Worm (Caenorhabditis elegans) whole organism, young adult: ENCODE results near the gene mapk-15.

Experiments
- B0019.2 ChIP-seq: fragments of 200-800 bp; sonication (Bioruptor generic); conservative IDR thresholded peaks from 2 replicates; pipeline ENCODE4 v1.3.6; 2022; ENCODE audit warnings: missing genetic modification reagents, missing genetic modification characterization, missing compliant biosample characterization
- D2030.7 ChIP-seq: fragments of 200-800 bp; sonication (Bioruptor generic); IDR thresholded peaks from 2 replicates; pipeline ENCODE4 v1.3.6; 2022; ENCODE audit warnings: missing genetic modification reagents, missing genetic modification characterization, missing compliant biosample characterization
- F10E7.11 ChIP-seq: sonication (generic microtip); optimal IDR thresholded peaks from 2 replicates; lab custom pipeline; 2017; ENCODE audit warnings: mild to moderate bottlenecking, missing genetic modification characterization, moderate library complexity, missing compliant biosample characterization
- F23B12.7 ChIP-seq: sonication (generic microtip); optimal IDR thresholded peaks from 2 replicates; lab custom pipeline; 2017; ENCODE audit warnings: missing genetic modification characterization, mild to moderate bottlenecking, missing compliant biosample characterization, antibody characterized with exemption, moderate library complexity; ENCODE audit not compliant: insufficient read depth
- F39B2.1 ChIP-seq: fragments of 200-800 bp; sonication (Bioruptor generic); IDR thresholded peaks from 2 replicates; pipeline ENCODE4 v1.3.6; 2022; ENCODE audit warnings: missing genetic modification reagents, missing genetic modification characterization, missing compliant biosample characterization
- F57A8.1 ChIP-seq: fragments of 200-800 bp; sonication (Bioruptor generic); optimal IDR thresholded peaks from 2 replicates; lab custom pipeline; 2018; ENCODE audit warnings: mild to moderate bottlenecking, missing genetic modification characterization, moderate library complexity, missing compliant biosample characterization
- Y53G8AR.9 ChIP-seq: fragments of 200-800 bp; sonication (Bioruptor generic); conservative IDR thresholded peaks from 2 replicates; pipeline ENCODE4 v1.3.6; 2022; ENCODE audit warnings: missing genetic modification reagents, missing genetic modification characterization, missing compliant biosample characterization
- Y67H2A.10 ChIP-seq: fragments of 200-800 bp; sonication (Bioruptor generic); conservative IDR thresholded peaks from 2 replicates; pipeline ENCODE4 v1.3.6; 2022; ENCODE audit warnings: missing genetic modification reagents, missing genetic modification characterization, missing compliant biosample characterization
- ZK185.1 ChIP-seq: sonication (generic microtip); optimal IDR thresholded peaks from 2 replicates; lab custom pipeline; 2016; ENCODE audit warnings: mild to moderate bottlenecking, missing genetic modification characterization, missing compliant biosample characterization; ENCODE audit not compliant: poor library complexity, severe bottlenecking
- akir-1 ChIP-seq: fragments of 200-800 bp; sonication (Bioruptor generic); optimal IDR thresholded peaks from 2 replicates; lab custom pipeline; 2018; ENCODE audit warnings: mild to moderate bottlenecking, missing genetic modification characterization, moderate library complexity, missing compliant biosample characterization
- atf-7 ChIP-seq: sonication (generic microtip); optimal IDR thresholded peaks from 2 replicates; lab custom pipeline; 2017; ENCODE audit warnings: mild to moderate bottlenecking, missing genetic modification characterization, missing compliant biosample characterization
- bed-2 ChIP-seq: fragments of 200-800 bp; sonication (Bioruptor generic); IDR thresholded peaks from 2 replicates; pipeline ENCODE4 v1.3.6; 2022; ENCODE audit warnings: missing genetic modification reagents, missing genetic modification characterization, missing compliant biosample characterization
- ccch-3 ChIP-seq: fragments of 200-800 bp; sonication (Bioruptor generic); optimal IDR thresholded peaks from 2 replicates; lab custom pipeline; 2018; ENCODE audit warnings: mild to moderate bottlenecking, missing genetic modification characterization, missing compliant biosample characterization
- cebp-2 ChIP-seq: fragments of 200-800 bp; sonication (Bioruptor generic); IDR thresholded peaks from 2 replicates; pipeline ENCODE4 v1.3.6; 2022; ENCODE audit warnings: missing genetic modification characterization, missing compliant biosample characterization
- ceh-27 ChIP-seq: fragments of 200-800 bp; sonication (Bioruptor generic); optimal IDR thresholded peaks from 2 replicates; lab custom pipeline; 2018; ENCODE audit warnings: mild to moderate bottlenecking, missing genetic modification characterization, moderate library complexity, missing compliant biosample characterization
- ceh-58 ChIP-seq: fragments of 200-800 bp; sonication (Bioruptor generic); IDR thresholded peaks from 2 replicates; pipeline ENCODE4 v1.3.6; 2022; ENCODE audit warnings: missing genetic modification characterization, missing compliant biosample characterization
- ceh-79 ChIP-seq: sonication (generic microtip); optimal IDR thresholded peaks from 2 replicates; lab custom pipeline; 2017; ENCODE audit warnings: mild to moderate bottlenecking, missing genetic modification characterization, missing compliant biosample characterization
- ceh-91 ChIP-seq: fragments of 200-800 bp; sonication (Bioruptor generic); IDR thresholded peaks from 2 replicates; pipeline ENCODE4 v1.3.6; 2022; ENCODE audit warnings: missing genetic modification reagents, missing genetic modification characterization, missing compliant biosample characterization
- dpff-1 ChIP-seq: sonication (generic microtip); optimal IDR thresholded peaks from 2 replicates; lab custom pipeline; 2017; ENCODE audit warnings: mild to moderate bottlenecking, missing genetic modification characterization, missing compliant biosample characterization
- efl-1 ChIP-seq: fragments of 150-350 bp; optimal IDR thresholded peaks from 2 replicates; lab custom pipeline; 2014; ENCODE audit warnings: missing biosample characterization, missing genetic modification reagents, missing genetic modification characterization
- ekl-4 ChIP-seq: fragments of 200-800 bp; sonication (Bioruptor generic); IDR thresholded peaks from 2 replicates; pipeline ENCODE4 v1.3.6; 2022; ENCODE audit warnings: missing genetic modification reagents, missing genetic modification characterization, missing compliant biosample characterization
- hlh-12 ChIP-seq: sonication (generic microtip); optimal IDR thresholded peaks from 2 replicates; lab custom pipeline; 2016; ENCODE audit warnings: missing genetic modification characterization, missing compliant biosample characterization
- hmg-1.2 ChIP-seq: fragments of 200-800 bp; sonication (Bioruptor generic); IDR thresholded peaks from 2 replicates; pipeline ENCODE4 v1.3.6; 2022; ENCODE audit warnings: missing genetic modification reagents, missing genetic modification characterization, missing compliant biosample characterization
- hrde-1 ChIP-seq: sonication (generic microtip); optimal IDR thresholded peaks from 2 replicates; lab custom pipeline; 2016; ENCODE audit warnings: missing genetic modification characterization, mild to moderate bottlenecking, missing compliant biosample characterization, moderate library complexity, missing genotype, missing genetic modification reagents, borderline replicate concordance
- let-607 ChIP-seq, 2 experiments: fragments of 200-800 bp in 1 of 2; sonication (Bioruptor generic) in 1 of 2; sonication (generic microtip) in 1 of 2; optimal IDR thresholded peaks; 2 replicates each; lab custom pipeline; 2016 to 2018; ENCODE audit warnings: mild to moderate bottlenecking in 2 of 2, missing compliant biosample characterization in 2 of 2, missing genetic modification characterization in 2 of 2, moderate library complexity in 2 of 2, missing genotype in 1 of 2
- lin-54 ChIP-seq: fragments of 200-800 bp; sonication (Bioruptor generic); optimal IDR thresholded peaks from 2 replicates; lab custom pipeline; 2018; ENCODE audit warnings: mild to moderate bottlenecking, missing genetic modification characterization, missing compliant biosample characterization
- madf-10 ChIP-seq: sonication (generic microtip); optimal IDR thresholded peaks from 2 replicates; lab custom pipeline; 2016; ENCODE audit warnings: mild to moderate bottlenecking, missing genetic modification characterization, missing compliant biosample characterization
- madf-3 ChIP-seq: fragments of 200-800 bp; sonication (Bioruptor generic); IDR thresholded peaks from 2 replicates; pipeline ENCODE4 v1.3.6; 2022; ENCODE audit warnings: missing genetic modification reagents, missing genetic modification characterization, missing compliant biosample characterization
- madf-8 ChIP-seq: fragments of 200-800 bp; sonication (Bioruptor generic); conservative IDR thresholded peaks from 2 replicates; pipeline ENCODE4 v1.3.6; 2022; ENCODE audit warnings: missing genetic modification reagents, missing genetic modification characterization, missing compliant biosample characterization
- mes-4 ChIP-seq: sonication (generic microtip); optimal IDR thresholded peaks from 2 replicates; lab custom pipeline; 2016; ENCODE audit warnings: missing genotype, missing genetic modification characterization, missing compliant biosample characterization
- mxl-1 ChIP-seq: sonication (generic microtip); optimal IDR thresholded peaks from 2 replicates; lab custom pipeline; 2016; ENCODE audit warnings: missing genetic modification characterization, missing compliant biosample characterization
- nfya-1 ChIP-seq: sonication (generic microtip); optimal IDR thresholded peaks from 2 replicates; lab custom pipeline; 2017; ENCODE audit warnings: antibody characterized with exemption, missing compliant biosample characterization, missing genetic modification characterization, borderline replicate concordance; ENCODE audit not compliant: insufficient read depth
- nhr-80 ChIP-seq: sonication (generic microtip); optimal IDR thresholded peaks from 2 replicates; lab custom pipeline; 2016; ENCODE audit warnings: missing genetic modification characterization, missing compliant biosample characterization
- rec-8 ChIP-seq, 2 experiments: sonication (generic microtip); optimal IDR thresholded peaks; 2 replicates each; lab custom pipeline; 2016; ENCODE audit warnings: mild to moderate bottlenecking in 2 of 2, missing genetic modification characterization in 2 of 2, missing genetic modification reagents in 2 of 2, missing genotype in 2 of 2, missing biosample characterization in 1 of 2, missing compliant biosample characterization in 1 of 2, moderate library complexity in 1 of 2
- sea-2 ChIP-seq: fragments of 200-800 bp; sonication (Bioruptor generic); IDR thresholded peaks from 2 replicates; pipeline ENCODE4 v1.3.6; 2022; ENCODE audit warnings: missing genetic modification characterization, missing compliant biosample characterization
- snpc-1.1 ChIP-seq: sonication (generic microtip); optimal IDR thresholded peaks from 2 replicates; lab custom pipeline; 2017; ENCODE audit warnings: missing genetic modification characterization, mild to moderate bottlenecking, missing compliant biosample characterization, antibody characterized with exemption, moderate library complexity, missing genotype, missing genetic modification reagents; ENCODE audit not compliant: insufficient read depth
- sptf-2 ChIP-seq: fragments of 200-800 bp; sonication (Bioruptor generic); optimal IDR thresholded peaks from 2 replicates; lab custom pipeline; 2018; ENCODE audit warnings: mild to moderate bottlenecking, missing genetic modification characterization, missing compliant biosample characterization
- tbx-9 ChIP-seq: sonication (generic microtip); optimal IDR thresholded peaks from 2 replicates; lab custom pipeline; 2016; ENCODE audit warnings: borderline replicate concordance, missing genetic modification characterization, inconsistent platforms, missing compliant biosample characterization
- unc-62 ChIP-seq: fragments of 150-350 bp; optimal IDR thresholded peaks from 2 replicates; lab custom pipeline; 2014; ENCODE audit warnings: missing biosample characterization, missing genetic modification reagents, missing genetic modification characterization
- zfh-2 ChIP-seq: fragments of 200-800 bp; sonication (Bioruptor generic); conservative IDR thresholded peaks from 2 replicates; pipeline ENCODE4 v1.3.6; 2022; ENCODE audit warnings: missing genetic modification reagents, missing genetic modification characterization, missing compliant biosample characterization
- ztf-26 ChIP-seq: sonication (generic microtip); optimal IDR thresholded peaks from 2 replicates; lab custom pipeline; 2017; ENCODE audit warnings: missing genetic modification characterization, missing compliant biosample characterization

mapk-15 gene

ce11 chrIII:6102762-6103161 lies 35.1 kb downstream of the mapk-15 start, which contains the start of gene C05D10.4:
Gene C05D10.4 (minus strand): TSS chrIII:6102862.
- no peak for TF ChIP-seq ceh-58
- no peak for TF ChIP-seq dpff-1 (tag; lab: Kevin White, UChicago)
- TF ChIP-seq F39B2.1 (GFP tag; lab: Robert Waterston, UW): no peak
- no peak for TF ChIP-seq ceh-79
- no peak for TF ChIP-seq hlh-12
- no peak for TF ChIP-seq madf-10 (tag; lab: Kevin White, UChicago)
- TF ChIP-seq madf-8 (GFP tag; lab: Robert Waterston, UW): no peak
- no peak for TF ChIP-seq unc-62 (GFP tag; lab: Kevin White, UChicago)
- TF ChIP-seq ZK185.1 (tag; lab: Kevin White, UChicago): no peak
- TF ChIP-seq snpc-1.1 (tag; lab: Kevin White, UChicago): no peak
- no peak for TF ChIP-seq atf-7 (tag; lab: Kevin White, UChicago)
- no peak for TF ChIP-seq madf-3
- no peak for TF ChIP-seq lin-54 (GFP tag; lab: Kevin White, UChicago)
- TF ChIP-seq tbx-9: no peak
- TF ChIP-seq let-607 (tag; optimal IDR thresholded peaks at IDR 0.05; lab: Kevin White, UChicago): no peak

DNA sequence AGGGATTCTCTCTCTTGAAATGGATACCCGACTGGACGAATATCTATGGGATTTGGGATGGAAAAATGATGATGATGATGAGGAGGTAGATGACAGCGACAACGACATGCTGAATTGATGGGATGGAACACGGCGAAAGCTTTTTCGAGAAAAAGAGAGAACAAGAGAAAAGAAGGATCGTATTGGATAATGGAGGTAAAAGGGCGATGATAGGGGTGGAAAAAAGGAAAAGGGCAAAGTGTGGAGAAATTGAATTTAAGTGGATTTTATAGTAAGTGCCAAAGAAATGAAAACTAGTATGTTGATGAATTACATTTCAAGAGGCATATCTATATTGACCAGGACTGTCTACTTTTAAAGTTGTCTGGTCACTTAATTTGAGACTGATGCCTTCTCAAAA lies 38.2 kb downstream of the mapk-15 start:
- TF ChIP-seq F57A8.1 (GFP tag; lab: Kevin White, UChicago) (no peak), sptf-2 (GFP tag; lab: Kevin White, UChicago) (no peak), ztf-26 (tag; lab: Kevin White, UChicago) (no peak), D2030.7 (no peak), ceh-27 (GFP tag; lab: Kevin White, UChicago) (no peak), ceh-58 (no peak), nfya-1 (tag; lab: Kevin White, UChicago) (no peak), hrde-1 (tag; lab: Kevin White, UChicago) (no peak), rec-8 (tag; optimal IDR thresholded peaks at IDR 0.05; lab: Kevin White, UChicago) (no peak), efl-1 (no peak), sea-2 (no peak), mxl-1 (tag; lab: Kevin White, UChicago) (no peak), F23B12.7 (tag; lab: Kevin White, UChicago) (no peak), ccch-3 (GFP tag; lab: Kevin White, UChicago) (no peak), akir-1 (GFP tag; lab: Kevin White, UChicago) (no peak), Y67H2A.10 (GFP tag; lab: Robert Waterston, UW) (no peak)

DNA sequence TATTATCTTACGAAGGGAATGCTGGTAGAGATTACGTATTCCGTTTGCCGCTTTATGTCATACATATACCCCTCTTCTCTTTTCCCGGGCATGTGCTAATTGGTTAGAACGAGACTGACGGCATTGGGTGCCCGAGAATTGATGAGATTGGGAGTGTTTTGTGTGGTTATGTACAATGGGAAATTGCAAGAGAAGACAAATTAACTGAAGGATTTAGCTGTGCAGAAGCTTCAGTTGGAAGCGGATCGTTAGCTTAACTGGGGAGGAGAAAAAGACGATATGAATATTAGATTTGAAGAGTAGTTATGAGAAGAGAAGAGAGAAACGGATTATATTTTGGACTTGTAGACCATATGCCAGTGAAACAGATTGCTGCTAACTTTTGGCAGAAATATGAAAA lies 42.5 kb downstream of the mapk-15 start:
- TF ChIP-seq B0019.2 (GFP tag; lab: Robert Waterston, UW): no peak
- no peak for TF ChIP-seq sea-2
- TF ChIP-seq F39B2.1 (GFP tag; lab: Robert Waterston, UW): no peak
- TF ChIP-seq akir-1 (GFP tag; lab: Kevin White, UChicago): no peak
- no peak for TF ChIP-seq ceh-58
- TF ChIP-seq ceh-27 (GFP tag; lab: Kevin White, UChicago): no peak
- no peak for TF ChIP-seq hmg-1.2 (GFP tag; lab: Robert Waterston, UW)
- TF ChIP-seq mes-4 (tag; lab: Kevin White, UChicago): no peak
- no peak for TF ChIP-seq Y53G8AR.9
- no peak for TF ChIP-seq bed-2 (GFP tag; lab: Robert Waterston, UW)
- no peak for TF ChIP-seq ceh-91
- TF ChIP-seq ekl-4 (GFP tag; lab: Robert Waterston, UW): no peak
- TF ChIP-seq cebp-2: no peak
- TF ChIP-seq F10E7.11 (tag; lab: Kevin White, UChicago): no peak
- TF ChIP-seq nhr-80 (tag; lab: Kevin White, UChicago): no peak
- no peak for TF ChIP-seq zfh-2 (GFP tag; lab: Robert Waterston, UW)
